Worm (Caenorhabditis elegans) whole organism, young adult: Measurements from ENCODE around the gene F42G4.2.

Experiments
- F33H1.4 ChIP-seq: fragments of 200-800 bp; sonication (Bioruptor generic); IDR thresholded peaks from 2 replicates; pipeline ENCODE4 v1.3.6; 2022; ENCODE audit warnings: missing genetic modification reagents, missing genetic modification characterization, missing compliant biosample characterization
- F37B4.10 ChIP-seq: fragments of 200-800 bp; sonication (Bioruptor generic); IDR thresholded peaks from 2 replicates; pipeline ENCODE4 v1.3.6; 2022; ENCODE audit warnings: missing genetic modification characterization, missing compliant biosample characterization
- K11D2.4 ChIP-seq: fragments of 200-800 bp; sonication (Bioruptor generic); IDR thresholded peaks from 2 replicates; pipeline ENCODE4 v1.3.6; 2022; ENCODE audit warnings: missing genetic modification reagents, missing genetic modification characterization, missing compliant biosample characterization
- ceh-58 ChIP-seq: fragments of 200-800 bp; sonication (Bioruptor generic); IDR thresholded peaks from 2 replicates; pipeline ENCODE4 v1.3.6; 2022; ENCODE audit warnings: missing genetic modification characterization, missing compliant biosample characterization
- chd-7 ChIP-seq: sonication (generic microtip); optimal IDR thresholded peaks from 2 replicates; lab custom pipeline; 2016; ENCODE audit warnings: mild to moderate bottlenecking, missing genetic modification characterization, moderate library complexity, missing compliant biosample characterization

DNA sequence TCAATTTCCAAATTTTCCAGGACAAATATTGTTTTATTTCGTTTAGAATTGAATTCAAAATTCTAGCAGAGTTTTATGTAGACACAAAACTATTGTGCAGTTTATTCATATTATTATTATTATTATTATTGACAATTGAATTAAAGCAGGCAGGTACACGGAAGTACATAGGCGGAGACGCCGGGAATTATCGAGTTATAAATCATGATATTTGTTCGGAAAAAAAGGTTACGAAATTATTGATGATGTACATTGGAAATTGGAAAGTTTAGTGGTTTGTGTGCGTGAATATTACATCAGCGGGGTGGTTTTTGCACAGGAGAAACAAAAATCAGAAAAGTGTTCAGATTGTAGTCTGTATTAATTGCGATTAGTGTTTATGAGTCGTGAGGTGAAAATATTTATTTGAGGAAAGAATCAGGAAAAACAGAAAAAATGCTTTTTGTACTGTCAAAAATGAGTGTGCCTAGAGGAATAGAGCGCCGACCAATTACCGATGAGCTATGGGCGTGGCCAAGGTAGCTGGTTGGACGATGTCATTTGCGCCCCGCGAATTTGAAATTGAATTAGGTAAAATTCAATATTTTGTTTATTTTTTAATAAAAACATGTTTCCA lies 28.7 kb downstream of the F42G4.2 start:
- no peak for TF ChIP-seq F37B4.10
- no peak for TF ChIP-seq chd-7 (tag; lab: Kevin White, UChicago)
- no peak for TF ChIP-seq F33H1.4
- no peak for TF ChIP-seq K11D2.4 (GFP tag; lab: Robert Waterston, UW)
- no peak for TF ChIP-seq ceh-58 (GFP tag; lab: Robert Waterston, UW)
